Fruit fly (Drosophila melanogaster): Measurements from ENCODE around the gene Cog4.

Cog4 gene

dm6 chr2L:10510843-10511242 is 22.4 kb upstream of the Cog4 start:
- no peak for TF ChIP-seq CG15336 (GFP tag; IDR thresholded peaks at IDR 0.05)
- peak; percentile 38 for TF ChIP-seq Eip78C (GFP tag)

dm6 chr2L:10510088-10510487 is 21.7 kb upstream of the Cog4 start, which contains the start of gene CG7384:
TSS of gene CG7384 (minus strand) at chr2L:10510453.
- TF ChIP-seq svp (GFP tag) (peak; percentile 84), dsx (GFP tag; optimal IDR thresholded peaks at IDR 0.05; ENCODE audit: poor library complexity, severe bottlenecking) (peak; percentile 81), Ets21C (GFP tag; optimal IDR thresholded peaks at IDR 0.05) (no peak), CG15336 (GFP tag; IDR thresholded peaks at IDR 0.05) (no peak), eg (GFP tag; IDR thresholded peaks at IDR 0.05) (0 out of 3 replicates have a peak, but pooled peaks have one; percentile 14), CG11902 (GFP tag; optimal IDR thresholded peaks at IDR 0.05) (no peak)

DNA sequence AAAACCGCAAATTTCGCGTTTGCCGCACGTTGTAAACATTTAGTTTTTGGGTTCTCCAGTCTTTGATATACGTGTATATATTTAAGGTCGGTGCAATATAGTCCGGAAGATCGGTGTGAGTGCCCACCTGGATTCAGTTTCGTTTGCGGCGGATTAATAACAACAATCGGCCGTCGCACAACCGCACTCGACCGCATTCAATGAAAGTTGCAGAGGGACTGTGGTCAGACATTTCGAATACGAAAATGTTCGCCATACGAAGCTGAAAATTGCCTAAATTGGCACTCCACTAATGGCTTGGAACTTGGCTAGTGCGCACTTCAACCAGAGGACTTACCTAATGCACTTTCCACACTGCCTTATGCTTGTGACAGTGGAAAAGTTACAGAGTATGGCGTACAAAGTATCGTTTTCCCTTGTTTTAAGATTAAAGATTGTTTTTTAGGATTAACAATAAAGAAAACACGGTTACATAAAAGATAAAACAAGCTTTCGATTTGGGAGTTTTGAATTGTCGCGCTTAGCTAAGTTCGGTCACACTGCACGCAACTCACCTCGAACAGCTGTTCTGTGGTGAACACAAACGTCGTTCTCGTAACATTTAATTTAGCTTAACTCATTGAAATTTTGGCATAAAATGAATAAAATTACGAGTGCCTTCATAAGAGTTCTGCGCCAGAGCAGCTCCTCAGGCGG is 18.3 kb upstream of the Cog4 start, which contains the start of the genes Myo31DF and CG6094:
Gene Myo31DF (minus strand): TSS at position 223 of the 696 bp plus-strand sequence.
Gene CG6094 (plus strand): TSS at position 525 of the 696 bp plus-strand sequence.
- no peak for TF ChIP-seq Sox102F (GFP tag; optimal IDR thresholded peaks at IDR 0.05)
- TF ChIP-seq CG1621 (tag; optimal IDR thresholded peaks at IDR 0.05), result peak; percentile 65
- TF ChIP-seq fd59A (GFP tag; optimal IDR thresholded peaks at IDR 0.05), result no peak
- no peak for TF ChIP-seq CG6854 (GFP tag; optimal IDR thresholded peaks at IDR 0.05)
- TF ChIP-seq ss (GFP tag; optimal IDR thresholded peaks at IDR 0.05), result peak in 1 of 2 experiments; percentile 29
- peak; percentile 19 for TF ChIP-seq Hr39 (GFP tag; optimal IDR thresholded peaks at IDR 0.05)
- no peak for TF ChIP-seq Hr4 (GFP tag; optimal IDR thresholded peaks at IDR 0.05)
- peak; percentile 43; the same call in 1 of the 3 replicates for TF ChIP-seq CG6163 (GFP tag; IDR thresholded peaks at IDR 0.05)
- TF ChIP-seq vri (GFP tag; optimal IDR thresholded peaks at IDR 0.05), result peak; percentile 53
- TF ChIP-seq CG32006 (GFP tag; optimal IDR thresholded peaks at IDR 0.05), result no peak
- TF ChIP-seq Eip75B (GFP tag; optimal IDR thresholded peaks at IDR 0.05), result peak; percentile 23
- TF ChIP-seq esn (GFP tag; optimal IDR thresholded peaks at IDR 0.05), result peak; percentile 27
- TF ChIP-seq dsx (GFP tag; optimal IDR thresholded peaks at IDR 0.05; ENCODE audit: poor library complexity, severe bottlenecking), result peak; percentile 38
- TF ChIP-seq CG6808 (GFP tag; optimal IDR thresholded peaks at IDR 0.05), result peak; percentile 20
- peak; percentile 32 for TF ChIP-seq CG3919 (GFP tag; optimal IDR thresholded peaks at IDR 0.05)
- TF ChIP-seq lz (GFP tag; optimal IDR thresholded peaks at IDR 0.05), result peak; percentile 10
- peak; percentile 66 for TF ChIP-seq svp (GFP tag)
- peak; percentile 29; the same call in 2 of the 3 replicates for TF ChIP-seq eg (GFP tag; IDR thresholded peaks at IDR 0.05)
- peak; percentile 36 for TF ChIP-seq Sox14 (GFP tag; optimal IDR thresholded peaks at IDR 0.05)
- TF ChIP-seq Eip78C (GFP tag), result peak; percentile 75

dm6 chr2L:10505345-10505744 is 16.9 kb upstream of the Cog4 start:
- TF ChIP-seq esn (GFP tag; optimal IDR thresholded peaks at IDR 0.05) (no peak), Eip78C (GFP tag) (peak; percentile 30), fd85E (GFP tag; optimal IDR thresholded peaks at IDR 0.05) (no peak), salr (GFP tag; optimal IDR thresholded peaks at IDR 0.05) (no peak), CG3919 (GFP tag; optimal IDR thresholded peaks at IDR 0.05) (no peak)

DNA sequence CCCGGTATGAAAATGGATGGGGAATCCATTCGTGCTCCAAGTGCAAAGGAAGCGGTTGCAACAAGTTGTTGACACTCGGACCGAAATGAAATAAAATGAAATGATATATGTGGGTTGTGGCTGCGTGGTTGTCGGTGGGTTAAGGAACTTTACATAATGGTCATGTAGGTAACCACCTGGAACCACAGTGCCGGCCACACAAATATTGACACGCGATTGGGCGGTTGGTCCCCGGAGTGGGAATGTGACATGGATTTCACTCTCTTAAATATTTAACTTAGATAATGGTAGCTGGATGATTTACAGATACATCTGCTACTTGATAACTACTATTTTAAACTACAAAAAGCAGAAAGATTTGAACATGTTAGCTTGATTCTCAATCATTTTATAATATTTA is 16.5 kb upstream of the Cog4 start:
- TF ChIP-seq eg (GFP tag; IDR thresholded peaks at IDR 0.05), result peak; percentile 14; the same call in 1 of the 3 replicates
- no peak for TF ChIP-seq Hr38 (GFP tag; optimal IDR thresholded peaks at IDR 0.05)
- TF ChIP-seq fkh (GFP tag; optimal IDR thresholded peaks at IDR 0.05), result peak; percentile 84
- no peak for TF ChIP-seq acj6 (GFP tag; optimal IDR thresholded peaks at IDR 0.05)
- peak; percentile 59 for TF ChIP-seq CG6854 (GFP tag; optimal IDR thresholded peaks at IDR 0.05)
- no peak for TF ChIP-seq CG10669 (GFP tag; optimal IDR thresholded peaks at IDR 0.05)
- no peak for TF ChIP-seq dsx (GFP tag; optimal IDR thresholded peaks at IDR 0.05; ENCODE audit: poor library complexity, severe bottlenecking)
- peak; percentile 56 for TF ChIP-seq Eip78C (GFP tag)
- no peak for TF ChIP-seq Eip93F (GFP tag; optimal IDR thresholded peaks at IDR 0.05)
- TF ChIP-seq achi (GFP tag; optimal IDR thresholded peaks at IDR 0.05), result no peak
- peak; percentile 28 for TF ChIP-seq vri (GFP tag; optimal IDR thresholded peaks at IDR 0.05)
- TF ChIP-seq Blimp-1 (GFP tag; optimal IDR thresholded peaks at IDR 0.05), result peak; percentile 26
- TF ChIP-seq CG6808 (GFP tag; optimal IDR thresholded peaks at IDR 0.05), result peak; percentile 2
- no peak for TF ChIP-seq CG11762 (GFP tag; optimal IDR thresholded peaks at IDR 0.05; ENCODE audit: insufficient read depth)
- peak; percentile 19 for TF ChIP-seq CG3919 (GFP tag; optimal IDR thresholded peaks at IDR 0.05)
- peak; percentile 21 to 39 for TF ChIP-seq ss (GFP tag; optimal IDR thresholded peaks at IDR 0.05)
- peak; percentile 17 for TF ChIP-seq esn (GFP tag; optimal IDR thresholded peaks at IDR 0.05)
- no peak for TF ChIP-seq CG8632 (GFP tag; optimal IDR thresholded peaks at IDR 0.05)
- no peak for TF ChIP-seq Smox (GFP tag; optimal IDR thresholded peaks at IDR 0.05)
- no peak for TF ChIP-seq svp (GFP tag)
- TF ChIP-seq dac (GFP tag; optimal IDR thresholded peaks at IDR 0.05), result no peak
- TF ChIP-seq CG6792 (GFP tag; optimal IDR thresholded peaks at IDR 0.05), result no peak
- TF ChIP-seq CG6163 (GFP tag; IDR thresholded peaks at IDR 0.05), result no peak

Data from whole organism, prepupa.